Worm (Caenorhabditis elegans): ENCODE results near the gene C09E7.8.

- TF ChIP-seq mdl-1 (tag; optimal IDR thresholded peaks at IDR 0.05), result no peak
- TF ChIP-seq lin-15B (tag; optimal IDR thresholded peaks at IDR 0.05), result no peak
- no peak for TF ChIP-seq ama-1 (optimal IDR thresholded peaks at IDR 0.05)
- TF ChIP-seq nhr-19 (GFP tag; conservative IDR thresholded peaks at IDR 0.05), result no peak
- TF ChIP-seq ztf-11 (tag; optimal IDR thresholded peaks at IDR 0.05), result no peak
- no peak for TF ChIP-seq nhr-28 (tag; optimal IDR thresholded peaks at IDR 0.05)
- TF ChIP-seq egl-13 (tag; optimal IDR thresholded peaks at IDR 0.05), result no peak
- TF ChIP-seq fkh-8 (tag; optimal IDR thresholded peaks at IDR 0.05), result no peak
These were observed 31.1 kb upstream of the C09E7.8 start for ce11 chrIII:6589499-6589898.

Data from whole organism, L1 larva.